Fruit fly (Drosophila melanogaster) whole organism, embryonic: Measurements from ENCODE around the gene Ocrl.
A peak's percentile ranks its signal among the peaks of the same experiment; 100 is the strongest.

Experiments
- Abd-B ChIP-seq: fragments of 200-800 bp; sonication (Bioruptor generic); optimal IDR thresholded peaks from 2 replicates; lab custom pipeline; 2018; ENCODE audit warnings: missing biosample characterization, mild to moderate bottlenecking, missing genetic modification characterization, moderate library complexity
- Antp ChIP-seq: fragments of 200-800 bp; sonication (Bioruptor generic); optimal IDR thresholded peaks from 3 replicates; lab custom pipeline; 2016; ENCODE audit warnings: missing biosample characterization, missing genetic modification characterization
- Awh ChIP-seq: fragments of 200-800 bp; sonication (Bioruptor generic); IDR thresholded peaks from 2 replicates; pipeline ENCODE4, ENCODE4 v1.3.6; 2022; ENCODE audit warnings: missing biosample characterization, missing genetic modification characterization
- B-H2 ChIP-seq: fragments of 200-800 bp; sonication (Bioruptor generic); optimal IDR thresholded peaks from 2 replicates; lab custom pipeline; 2018; ENCODE audit warnings: missing biosample characterization, mild to moderate bottlenecking, missing genetic modification characterization
- Bgb ChIP-seq: fragments of 200-800 bp; sonication (Bioruptor generic); IDR thresholded peaks from 2 replicates; pipeline ENCODE4 v1.3.6; 2022; ENCODE audit warnings: missing biosample characterization, missing genetic modification characterization; ENCODE audit not compliant: partially characterized antibody
- Blimp-1 ChIP-seq: fragments of 200-800 bp; sonication (Bioruptor generic); optimal IDR thresholded peaks from 3 replicates; lab custom pipeline; 2018; ENCODE audit warnings: missing biosample characterization, missing genetic modification characterization, mild to moderate bottlenecking, moderate library complexity, missing genetic modification reagents
- CG10565 ChIP-seq: fragments of 200-800 bp; sonication (Bioruptor generic); optimal IDR thresholded peaks from 3 replicates; lab custom pipeline; 2016; ENCODE audit warnings: missing biosample characterization, mild to moderate bottlenecking, missing genetic modification characterization
- CG11093 ChIP-seq: fragments of 200-800 bp; sonication (Bioruptor generic); IDR thresholded peaks from 3 replicates; pipeline ENCODE4 v1.3.6; 2022; ENCODE audit warnings: missing biosample characterization, missing genetic modification characterization
- CG12104 ChIP-seq: fragments of 200-800 bp; sonication (Bioruptor generic); optimal IDR thresholded peaks from 3 replicates; lab custom pipeline; 2016; ENCODE audit warnings: missing biosample characterization, missing genetic modification characterization
- CG14860 ChIP-seq: fragments of 200-800 bp; sonication (Bioruptor generic); IDR thresholded peaks from 3 replicates; pipeline ENCODE4 v1.3.6; 2022; ENCODE audit warnings: missing biosample characterization, missing genetic modification characterization; ENCODE audit not compliant: partially characterized antibody
- CG1529 ChIP-seq: fragments of 200-800 bp; sonication (Bioruptor generic); optimal IDR thresholded peaks from 3 replicates; lab custom pipeline; 2018; ENCODE audit warnings: missing biosample characterization, missing genetic modification characterization
- CG1647 ChIP-seq: fragments of 200-800 bp; sonication (Bioruptor generic); optimal IDR thresholded peaks from 3 replicates; lab custom pipeline; 2016; ENCODE audit warnings: missing biosample characterization, missing genetic modification characterization
- CG16815 ChIP-seq: fragments of 200-800 bp; sonication (Bioruptor generic); optimal IDR thresholded peaks from 3 replicates; lab custom pipeline; 2017; ENCODE audit warnings: missing biosample characterization, mild to moderate bottlenecking, missing genetic modification characterization
- CG17829 ChIP-seq: fragments of 200-800 bp; optimal IDR thresholded peaks from 2 replicates; lab custom pipeline; 2019; ENCODE audit warnings: missing biosample characterization, mild to moderate bottlenecking, missing genetic modification characterization, moderate library complexity
- CG2116 ChIP-seq: fragments of 200-800 bp; sonication (Bioruptor generic); optimal IDR thresholded peaks from 3 replicates; lab custom pipeline; 2018; ENCODE audit warnings: missing biosample characterization, mild to moderate bottlenecking, missing genetic modification characterization
- CG2712 ChIP-seq: fragments of 200-800 bp; optimal IDR thresholded peaks from 3 replicates; lab custom pipeline; 2019; ENCODE audit warnings: missing biosample characterization, mild to moderate bottlenecking, missing genetic modification characterization, moderate library complexity
- CG30431 ChIP-seq: fragments of 200-800 bp; sonication (Bioruptor generic); optimal IDR thresholded peaks from 2 replicates; lab custom pipeline; 2017; ENCODE audit warnings: missing biosample characterization, missing genetic modification characterization
- CG3726 ChIP-seq: fragments of 200-800 bp; sonication (Bioruptor generic); IDR thresholded peaks from 3 replicates; pipeline ENCODE4, ENCODE4 v1.3.6; 2022; ENCODE audit warnings: missing biosample characterization, missing genetic modification characterization
- CG7357 ChIP-seq: fragments of 200-800 bp; sonication (Bioruptor generic); IDR thresholded peaks from 3 replicates; pipeline ENCODE4 v1.3.6; 2022; ENCODE audit warnings: missing biosample characterization, missing genetic modification characterization
- CG7786 ChIP-seq: fragments of 200-800 bp; sonication (Bioruptor generic); optimal IDR thresholded peaks from 2 replicates; lab custom pipeline; 2016; ENCODE audit warnings: missing biosample characterization, missing genetic modification characterization
- Dfd ChIP-seq, 2 experiments: fragments of >200 bp; optimal IDR thresholded peaks; 2 replicates each; lab custom pipeline; 2017; ENCODE audit warnings: missing biosample characterization in 2 of 2, missing genetic modification characterization in 2 of 2
- HLHmδ ChIP-seq: fragments of 200-800 bp; sonication (Bioruptor generic); optimal IDR thresholded peaks from 2 replicates; lab custom pipeline; 2018; ENCODE audit warnings: missing biosample characterization, mild to moderate bottlenecking, missing genetic modification characterization, moderate library complexity
- Mad ChIP-seq: fragments of 200-800 bp; sonication (Bioruptor generic); optimal IDR thresholded peaks from 2 replicates; lab custom pipeline; 2016; ENCODE audit warnings: missing biosample characterization, missing genetic modification characterization
- Mes4 ChIP-seq: fragments of 200-800 bp; sonication (Bioruptor generic); optimal IDR thresholded peaks from 2 replicates; lab custom pipeline; 2016; ENCODE audit warnings: missing biosample characterization, missing genetic modification characterization
- Myb ChIP-seq: fragments of 200-800 bp; sonication (Bioruptor generic); optimal IDR thresholded peaks from 2 replicates; lab custom pipeline; 2016; ENCODE audit warnings: missing biosample characterization, missing genetic modification characterization
- Oaz ChIP-seq: fragments of 200-800 bp; sonication (Bioruptor generic); IDR thresholded peaks from 2 replicates; pipeline ENCODE4 v1.3.6; 2022; ENCODE audit warnings: missing biosample characterization, missing genetic modification characterization
- Six4 ChIP-seq: fragments of 200-800 bp; sonication (Bioruptor generic); optimal IDR thresholded peaks from 2 replicates; lab custom pipeline; 2016; ENCODE audit warnings: missing biosample characterization, missing genetic modification characterization
- Trl ChIP-seq, 3 experiments: fragments of >200 bp in 2 of 3; fragments of 200-800 bp in 1 of 3; sonication (Bioruptor generic) in 1 of 3; optimal IDR thresholded peaks; 2 replicates in 1 of 3; 3 replicates in 2 of 3; lab custom pipeline; 2016 to 2017; ENCODE audit warnings: missing biosample characterization in 1 of 3, missing genetic modification characterization in 1 of 3
- Vsx1 ChIP-seq: fragments of 200-800 bp; sonication (Bioruptor generic); optimal IDR thresholded peaks from 2 replicates; lab custom pipeline; 2017; ENCODE audit warnings: missing biosample characterization, mild to moderate bottlenecking, missing genetic modification characterization, missing genetic modification reagents
- al ChIP-seq: fragments of 200-800 bp; sonication (Bioruptor generic); IDR thresholded peaks from 2 replicates; pipeline ENCODE4 v1.3.6; 2022; ENCODE audit warnings: missing biosample characterization, missing genetic modification characterization
- ara ChIP-seq: fragments of 200-800 bp; sonication (Bioruptor generic); IDR thresholded peaks from 2 replicates; pipeline ENCODE4 v1.3.6; 2022; ENCODE audit warnings: missing biosample characterization, missing genetic modification characterization
- bigmax ChIP-seq: fragments of 200-800 bp; sonication (Bioruptor generic); optimal IDR thresholded peaks from 2 replicates; lab custom pipeline; 2018; ENCODE audit warnings: missing biosample characterization, mild to moderate bottlenecking, missing genetic modification characterization
- btn ChIP-seq: fragments of 200-800 bp; sonication (Bioruptor generic); optimal IDR thresholded peaks from 2 replicates; lab custom pipeline; 2016; ENCODE audit warnings: missing biosample characterization, missing genetic modification characterization
- caup ChIP-seq: fragments of 200-800 bp; sonication (Bioruptor generic); optimal IDR thresholded peaks from 3 replicates; lab custom pipeline; 2017; ENCODE audit warnings: missing biosample characterization, mild to moderate bottlenecking, missing genetic modification characterization, moderate library complexity; ENCODE audit not compliant: severe bottlenecking
- cg ChIP-seq: fragments of 200-800 bp; sonication (Bioruptor generic); optimal IDR thresholded peaks from 3 replicates; lab custom pipeline; 2019; ENCODE audit warnings: missing biosample characterization, mild to moderate bottlenecking, missing genetic modification characterization, moderate library complexity
- dan ChIP-seq: fragments of 200-800 bp; sonication (Bioruptor generic); IDR thresholded peaks from 2 replicates; pipeline ENCODE4 v1.3.6; 2022; ENCODE audit warnings: missing biosample characterization, missing genetic modification characterization
- dm ChIP-seq: fragments of 200-800 bp; sonication (Bioruptor generic); optimal IDR thresholded peaks from 3 replicates; lab custom pipeline; 2016; ENCODE audit warnings: missing biosample characterization, missing genetic modification characterization
- dmrt99B ChIP-seq: fragments of 200-800 bp; sonication (Bioruptor generic); optimal IDR thresholded peaks from 2 replicates; lab custom pipeline; 2018; ENCODE audit warnings: missing biosample characterization, mild to moderate bottlenecking, missing genetic modification characterization, moderate library complexity
- gce ChIP-seq: fragments of 200-800 bp; sonication (Bioruptor generic); IDR thresholded peaks from 3 replicates; pipeline ENCODE4 v1.3.6; 2022; ENCODE audit warnings: missing biosample characterization, missing genetic modification characterization
- gcm ChIP-seq: fragments of 200-800 bp; sonication (Bioruptor generic); optimal IDR thresholded peaks from 2 replicates; lab custom pipeline; 2019; ENCODE audit warnings: missing biosample characterization, mild to moderate bottlenecking, missing genetic modification characterization, moderate library complexity
- gfzf ChIP-seq: fragments of 200-800 bp; sonication (Bioruptor generic); optimal IDR thresholded peaks from 2 replicates; lab custom pipeline; 2016; ENCODE audit warnings: missing biosample characterization, mild to moderate bottlenecking, missing genetic modification characterization, moderate library complexity
- grn ChIP-seq: fragments of 200-800 bp; sonication (Bioruptor generic); optimal IDR thresholded peaks from 3 replicates; lab custom pipeline; 2017; ENCODE audit warnings: missing biosample characterization, missing genetic modification characterization
- gro ChIP-seq: fragments of 200-800 bp; sonication (Bioruptor generic); optimal IDR thresholded peaks from 2 replicates; lab custom pipeline; 2016; ENCODE audit warnings: missing biosample characterization, missing genetic modification characterization
- kni ChIP-seq: fragments of 200-800 bp; sonication (Bioruptor generic); optimal IDR thresholded peaks from 3 replicates; lab custom pipeline; 2017; ENCODE audit warnings: mild to moderate bottlenecking, missing biosample characterization, missing genetic modification reagents, missing genetic modification characterization
- lilli ChIP-seq: fragments of 200-800 bp; sonication (Bioruptor generic); optimal IDR thresholded peaks from 3 replicates; lab custom pipeline; 2016; ENCODE audit warnings: missing biosample characterization, missing genetic modification characterization
- lola ChIP-seq, 3 experiments: fragments of >200 bp in 2 of 3; fragments of 200-800 bp in 1 of 3; sonication (Bioruptor generic) in 1 of 3; optimal IDR thresholded peaks; 2 replicates each; lab custom pipeline; 2017 to 2019; ENCODE audit warnings: missing biosample characterization in 3 of 3, missing genetic modification characterization in 3 of 3, mild to moderate bottlenecking in 1 of 3, moderate library complexity in 1 of 3
- nmo ChIP-seq: fragments of 200-800 bp; sonication (Bioruptor generic); optimal IDR thresholded peaks from 2 replicates; lab custom pipeline; 2018; ENCODE audit warnings: missing biosample characterization, mild to moderate bottlenecking, missing genetic modification characterization, moderate library complexity
- sqz ChIP-seq: fragments of 200-800 bp; sonication (Bioruptor generic); optimal IDR thresholded peaks from 3 replicates; lab custom pipeline; 2018; ENCODE audit warnings: missing biosample characterization, mild to moderate bottlenecking, missing genetic modification characterization
- zen ChIP-seq: fragments of 200-800 bp; sonication (Bioruptor generic); optimal IDR thresholded peaks from 3 replicates; lab custom pipeline; 2018; ENCODE audit warnings: missing biosample characterization, mild to moderate bottlenecking, missing genetic modification characterization, moderate library complexity

Ocrl gene

DNA sequence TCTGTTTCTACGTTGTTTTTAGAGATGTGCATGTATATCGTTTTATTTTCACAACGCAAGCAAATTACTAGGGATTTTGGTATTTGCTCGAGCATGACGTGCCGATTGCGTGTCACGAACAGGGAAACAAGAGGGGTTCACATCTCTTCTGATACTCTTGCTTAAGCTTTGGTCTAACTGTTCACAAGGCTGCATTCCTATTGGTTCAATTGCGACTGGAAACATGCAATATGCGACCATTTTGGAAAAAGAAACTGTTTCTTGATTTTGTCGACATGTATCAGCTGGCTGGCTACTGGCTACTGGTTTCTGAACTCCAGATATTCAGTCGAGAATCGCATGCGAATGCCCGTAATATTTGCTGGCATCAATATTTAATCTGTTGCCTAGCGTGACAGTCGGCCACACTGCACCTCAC lies 42.6 kb upstream of the Ocrl start, which contains the start of gene Coa8 (continued):
- peak; percentile 17 for TF ChIP-seq Abd-B (GFP tag; lab: Kevin White, UChicago)
- TF ChIP-seq Myb (GFP tag; lab: Kevin White, UChicago) = peak; percentile 26
- TF ChIP-seq CG3726 (GFP tag; lab: Robert Waterston, UW) = no peak
- peak; percentile 10 for TF ChIP-seq zen (tag; lab: Kevin White, UChicago)
- no peak for TF ChIP-seq CG12104 (GFP tag; lab: Kevin White, UChicago)
- TF ChIP-seq Six4 = no peak
- no peak for TF ChIP-seq grn (GFP tag; lab: Kevin White, UChicago)
- no peak for TF ChIP-seq gcm
- peak; percentile 47 for TF ChIP-seq Antp (GFP tag; lab: Kevin White, UChicago)
- peak; percentile 9 for TF ChIP-seq CG17829 (tag; lab: Kevin White, UChicago)
- TF ChIP-seq kni (GFP tag; lab: Kevin White, UChicago) = no peak
- peak; percentile 47 for TF ChIP-seq caup (GFP tag; lab: Kevin White, UChicago)
- peak; percentile 22 for TF ChIP-seq CG2712
- peak; percentile 53 for TF ChIP-seq lilli
- no peak for TF ChIP-seq CG1529 (GFP tag; lab: Kevin White, UChicago)
- no peak for TF ChIP-seq ara (GFP tag; lab: Robert Waterston, UW)
- peak; percentile 2 for TF ChIP-seq Blimp-1 (GFP tag; lab: Kevin White, UChicago)
- TF ChIP-seq CG10565 = no peak
- no peak for TF ChIP-seq CG11093 (GFP tag; lab: Robert Waterston, UW)
- peak; percentile 9 for TF ChIP-seq B-H2
- no peak for TF ChIP-seq lola (GFP tag; optimal IDR thresholded peaks at IDR 0.05; lab: Kevin White, UChicago)
- TF ChIP-seq CG7786 (GFP tag; lab: Kevin White, UChicago) = peak; percentile 22
- no peak for TF ChIP-seq cg (GFP tag; lab: Kevin White, UChicago)
- 0 out of 3 replicates have a peak, but pooled peaks have one; percentile 5 for TF ChIP-seq CG7357 (GFP tag; lab: Robert Waterston, UW)
- no peak for TF ChIP-seq dmrt99B
- no peak for TF ChIP-seq dm (GFP tag; lab: Kevin White, UChicago)
- TF ChIP-seq al (GFP tag; lab: Robert Waterston, UW) = no peak; the same call in 1 of the 2 replicates
- TF ChIP-seq Dfd (GFP tag; optimal IDR thresholded peaks at IDR 0.05; lab: Kevin White, UChicago) = no peak
- TF ChIP-seq CG14860 = peak; percentile 44; the same call in 2 of the 3 replicates
- TF ChIP-seq btn (GFP tag; lab: Kevin White, UChicago) = peak; percentile 37
- TF ChIP-seq CG2116 (GFP tag; lab: Kevin White, UChicago) = peak; percentile 3
- TF ChIP-seq Mad (GFP tag; lab: Kevin White, UChicago) = peak; percentile 15
- TF ChIP-seq bigmax = no peak
- peak; percentile 10 for TF ChIP-seq CG16815 (GFP tag; lab: Kevin White, UChicago)
- peak; percentile 40 for TF ChIP-seq nmo
- no peak for TF ChIP-seq Vsx1 (GFP tag; lab: Kevin White, UChicago)
- no peak for TF ChIP-seq CG1647 (GFP tag; lab: Kevin White, UChicago)
- TF ChIP-seq Awh (GFP tag; lab: Robert Waterston, UW) = 0 out of 2 replicates have a peak, but pooled peaks have one; percentile 42
- TF ChIP-seq Trl (optimal IDR thresholded peaks at IDR 0.05; lab: Kevin White, UChicago) = no peak
- no peak for TF ChIP-seq Trl (GFP tag; optimal IDR thresholded peaks at IDR 0.05; lab: Kevin White, UChicago)
- no peak for TF ChIP-seq dan (GFP tag; lab: Robert Waterston, UW)
- TF ChIP-seq HLHmδ (GFP tag; lab: Kevin White, UChicago) = no peak
- no peak for TF ChIP-seq sqz
- TF ChIP-seq gce (GFP tag; lab: Robert Waterston, UW) = no peak
- TF ChIP-seq gro (GFP tag; lab: Kevin White, UChicago) = no peak
- no peak for TF ChIP-seq CG30431 (GFP tag; lab: Kevin White, UChicago)
- TF ChIP-seq gfzf (GFP tag; lab: Kevin White, UChicago) = peak; percentile 69
- no peak for TF ChIP-seq Oaz (GFP tag; lab: Robert Waterston, UW)
- peak; percentile 39; the same call in 1 of the 2 replicates for TF ChIP-seq Bgb (GFP tag; lab: Robert Waterston, UW)
- TF ChIP-seq Mes4 = no peak
